Worm (Caenorhabditis elegans) whole organism, young adult: Measurements from ENCODE around the gene blos-7.

Source experiments
- F22D6.2 ChIP-seq: sonication (generic microtip); optimal IDR thresholded peaks from 2 replicates; lab custom pipeline; 2016; ENCODE audit warnings: mild to moderate bottlenecking, missing genetic modification characterization, missing compliant biosample characterization

Gene blos-7

ce11 chrIV:3531535-3531934 lies 51.2 kb downstream of the blos-7 start:
- no peak for TF ChIP-seq F22D6.2 (tag; lab: Kevin White, UChicago)
- TF ChIP-seq, all 124 proteins: peak for 0
